Worm (Caenorhabditis elegans) whole organism, L3 larva: Measurements from ENCODE around the gene cest-28.

Experiments used
- lin-39 ChIP-seq: fragments of 150-350 bp; optimal IDR thresholded peaks from 2 replicates; lab custom pipeline; 2018; ENCODE audit warnings: missing biosample characterization, missing genetic modification reagents, missing genetic modification characterization
- nhr-237 ChIP-seq: fragments of 150-350 bp; optimal IDR thresholded peaks from 2 replicates; lab custom pipeline; 2014; ENCODE audit warnings: missing biosample characterization, missing genetic modification characterization
- pqm-1 ChIP-seq: fragments of 150-350 bp; optimal IDR thresholded peaks from 2 replicates; lab custom pipeline; 2017; ENCODE audit warnings: missing biosample characterization, missing genetic modification characterization, inconsistent platforms

- TF ChIP-seq nhr-237 (tag; lab: Kevin White, UChicago) (no peak), pqm-1 (tag; lab: Kevin White, UChicago) (no peak), lin-39 (tag; lab: Kevin White, UChicago) (no peak)
Measured at ce11 chrV:6630769-6631168, 38.9 kb upstream of the cest-28 start.
